Fruit fly (Drosophila melanogaster): Measurements from ENCODE around the gene Rdh.

Rdh gene

dm6 chr3L:3797681-3798080 is 27.6 kb upstream of the Rdh start:
- no peak for TF ChIP-seq CG17801 (GFP tag; optimal IDR thresholded peaks at IDR 0.05; ENCODE audit: partially characterized antibody)

dm6 chr3L:3798488-3798887 is 26.8 kb upstream of the Rdh start:
- TF ChIP-seq CG17801 (GFP tag; optimal IDR thresholded peaks at IDR 0.05; ENCODE audit: partially characterized antibody), result no peak

- TF ChIP-seq CG17801 (GFP tag; optimal IDR thresholded peaks at IDR 0.05; ENCODE audit: partially characterized antibody), result no peak
Measured at dm6 chr3L:3799766-3800165, 25.5 kb upstream of the Rdh start.

dm6 chr3L:3801343-3801742 is 23.9 kb upstream of the Rdh start:
- no peak for TF ChIP-seq CG17801 (GFP tag; optimal IDR thresholded peaks at IDR 0.05; ENCODE audit: partially characterized antibody)

dm6 chr3L:3801813-3802212 is 23.4 kb upstream of the Rdh start:
- no peak for TF ChIP-seq CG17801 (GFP tag; optimal IDR thresholded peaks at IDR 0.05; ENCODE audit: partially characterized antibody)

- TF ChIP-seq CG17801 (GFP tag; optimal IDR thresholded peaks at IDR 0.05; ENCODE audit: partially characterized antibody), result no peak
Measured at dm6 chr3L:3802677-3803076, 22.6 kb upstream of the Rdh start.

dm6 chr3L:3806330-3806729 is 18.9 kb upstream of the Rdh start, which contains the start of the genes CG32264, ntc and IntS10:
CG32264 (minus strand) TSS chr3L:3806459.
ntc (minus strand) TSS chr3L:3806459.
IntS10 (plus strand) TSS chr3L:3806710.
- peak; percentile 63 for TF ChIP-seq CG17801 (GFP tag; optimal IDR thresholded peaks at IDR 0.05; ENCODE audit: partially characterized antibody)

dm6 chr3L:3809943-3810342 is 15.3 kb upstream of the Rdh start, which contains the start of gene CG32262:
CG32262 (minus strand) TSS chr3L:3810196.
- TF ChIP-seq CG17801 (GFP tag; optimal IDR thresholded peaks at IDR 0.05; ENCODE audit: partially characterized antibody), result no peak

- TF ChIP-seq CG17801 (GFP tag; optimal IDR thresholded peaks at IDR 0.05; ENCODE audit: partially characterized antibody), result no peak
Measured at dm6 chr3L:3811089-3811488, 14.2 kb upstream of the Rdh start, which contains the start of the genes CG32263 and PIG-B. CG32263 (minus strand) TSS chr3L:3811114. PIG-B (plus strand) TSS chr3L:3811263.

- TF ChIP-seq CG17801 (GFP tag; optimal IDR thresholded peaks at IDR 0.05; ENCODE audit: partially characterized antibody), result peak; percentile 49
Measured at dm6 chr3L:3814010-3814833, 11.0 kb upstream of the Rdh start, which contains the start of gene Scsalpha1. Scsalpha1 (plus strand) TSS chr3L:3814211.

dm6 chr3L:3816254-3816653 is 9.0 kb upstream of the Rdh start, which contains the start of gene Acp63F:
Acp63F (minus strand) TSS chr3L:3816354.
- TF ChIP-seq CG17801 (GFP tag; optimal IDR thresholded peaks at IDR 0.05; ENCODE audit: partially characterized antibody), result no peak

dm6 chr3L:3816772-3817483 is 8.3 kb upstream of the Rdh start:
- TF ChIP-seq CG17801 (GFP tag; optimal IDR thresholded peaks at IDR 0.05; ENCODE audit: partially characterized antibody), result no peak

- TF ChIP-seq CG17801 (GFP tag; optimal IDR thresholded peaks at IDR 0.05; ENCODE audit: partially characterized antibody), result peak; percentile 27
Measured at dm6 chr3L:3818566-3819325, 6.5 kb upstream of the Rdh start, which contains the start of gene enc. enc (plus strand) TSS chr3L:3818679.

dm6 chr3L:3825485-3825813 is 200 bp downstream of the Rdh start:
- TF ChIP-seq CG17801 (GFP tag; optimal IDR thresholded peaks at IDR 0.05; ENCODE audit: partially characterized antibody), result no peak

- TF ChIP-seq CG17801 (GFP tag; optimal IDR thresholded peaks at IDR 0.05; ENCODE audit: partially characterized antibody), result no peak
Measured at dm6 chr3L:3825884-3826283, 635 bp downstream of the Rdh start.
